Worm (Caenorhabditis elegans): ENCODE measurements around the gene pqn-29.

ce11 chrIII:4616071-4616571 lies 30.0 kb downstream of the pqn-29 start, which contains the start of gene lips-3:
- TF ChIP-seq unc-55 (GFP tag; optimal IDR thresholded peaks at IDR 0.05) = no peak
- no peak for TF ChIP-seq nhr-11 (tag; optimal IDR thresholded peaks at IDR 0.05)
- TF ChIP-seq ama-1 (optimal IDR thresholded peaks at IDR 0.05) = no peak
- TF ChIP-seq pqm-1 (tag; optimal IDR thresholded peaks at IDR 0.05) = no peak
- TF ChIP-seq fkh-10 (GFP tag; optimal IDR thresholded peaks at IDR 0.05) = no peak
- no peak for TF ChIP-seq fkh-6 (tag; optimal IDR thresholded peaks at IDR 0.05)
- no peak for TF ChIP-seq pag-3 (tag; optimal IDR thresholded peaks at IDR 0.05; ENCODE audit: borderline replicate concordance)
- TF ChIP-seq syd-9 (tag; optimal IDR thresholded peaks at IDR 0.05) = no peak
- TF ChIP-seq elt-2 (tag; optimal IDR thresholded peaks at IDR 0.05) = no peak
